Worm (Caenorhabditis elegans): ENCODE results near the gene T08H10.3.

T08H10.3 gene

DNA sequence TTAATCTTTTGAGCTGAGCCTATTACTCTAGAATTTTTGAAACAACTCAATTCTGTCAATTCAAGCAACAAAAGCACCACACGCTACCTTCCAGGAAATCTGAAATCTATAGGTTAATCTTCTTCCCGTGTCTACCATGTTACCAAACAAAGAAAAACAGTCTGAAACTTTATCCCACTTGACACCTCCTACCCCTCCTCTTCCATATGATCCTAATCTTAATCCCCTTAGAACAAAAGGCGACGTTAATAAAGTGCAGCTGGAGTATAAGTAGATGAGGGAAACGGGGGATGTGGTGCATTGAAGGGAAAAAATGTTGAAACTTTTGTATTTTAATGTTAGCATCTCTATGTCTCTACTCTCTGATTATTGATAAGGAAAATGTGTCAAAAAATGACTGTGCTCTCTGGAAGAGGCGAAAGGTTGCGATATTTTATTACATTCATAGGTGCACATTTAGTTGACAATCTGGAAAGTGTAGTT, 25.0 kb downstream of the T08H10.3 start:
- TF ChIP-seq fos-1 (tag; optimal IDR thresholded peaks at IDR 0.05), result peak; percentile 28
- TF ChIP-seq nhr-21 (tag; optimal IDR thresholded peaks at IDR 0.05), result no peak

DNA sequence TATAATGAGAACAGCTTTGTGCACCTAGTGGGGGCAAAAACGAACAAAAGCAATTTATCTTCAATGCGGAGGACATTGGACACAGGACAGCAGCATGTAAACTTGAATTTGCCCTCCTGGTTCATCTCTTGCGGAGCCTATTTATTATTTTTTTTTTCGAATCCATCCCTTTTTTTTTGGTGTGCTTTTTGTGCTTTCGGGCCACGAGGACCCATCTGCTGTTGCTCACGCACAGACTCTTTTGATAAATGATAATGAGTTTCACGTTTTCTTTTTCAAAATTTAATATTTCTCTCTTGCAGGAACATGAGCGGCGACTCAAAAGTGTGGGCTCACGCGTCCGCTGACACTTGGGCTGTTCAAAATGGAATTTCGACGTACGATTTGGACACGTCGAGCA, 26.0 kb downstream of the T08H10.3 start, which contains the start of gene unc-62:
TSS of gene unc-62 (plus strand) at position 301 of the 400 bp plus-strand sequence.
- TF ChIP-seq mab-5 (tag; optimal IDR thresholded peaks at IDR 0.05) (no peak), unc-62 (GFP tag; optimal IDR thresholded peaks at IDR 0.05) (no peak), sma-3 (GFP tag; optimal IDR thresholded peaks at IDR 0.05) (no peak), C34F6.9 (tag; optimal IDR thresholded peaks at IDR 0.05) (no peak), nhr-129 (tag; optimal IDR thresholded peaks at IDR 0.05) (no peak), unc-39 (tag; optimal IDR thresholded peaks at IDR 0.05) (no peak), sem-4 (tag; optimal IDR thresholded peaks at IDR 0.05) (no peak), snpc-4 (tag; optimal IDR thresholded peaks at IDR 0.05) (no peak), lin-39 (tag; optimal IDR thresholded peaks at IDR 0.05) (no peak), aly-2 (tag; optimal IDR thresholded peaks at IDR 0.05) (no peak), blmp-1 (tag; optimal IDR thresholded peaks at IDR 0.05; ENCODE audit: insufficient read depth) (no peak), zag-1 (tag; optimal IDR thresholded peaks at IDR 0.05) (no peak), fos-1 (tag; optimal IDR thresholded peaks at IDR 0.05) (no peak), dmd-4 (tag; optimal IDR thresholded peaks at IDR 0.05) (no peak), ztf-1 (GFP tag; conservative IDR thresholded peaks at IDR 0.05) (no peak), Y55F3AM.14 (GFP tag; optimal IDR thresholded peaks at IDR 0.05) (no peak), nhr-11 (tag; optimal IDR thresholded peaks at IDR 0.05) (no peak)

DNA sequence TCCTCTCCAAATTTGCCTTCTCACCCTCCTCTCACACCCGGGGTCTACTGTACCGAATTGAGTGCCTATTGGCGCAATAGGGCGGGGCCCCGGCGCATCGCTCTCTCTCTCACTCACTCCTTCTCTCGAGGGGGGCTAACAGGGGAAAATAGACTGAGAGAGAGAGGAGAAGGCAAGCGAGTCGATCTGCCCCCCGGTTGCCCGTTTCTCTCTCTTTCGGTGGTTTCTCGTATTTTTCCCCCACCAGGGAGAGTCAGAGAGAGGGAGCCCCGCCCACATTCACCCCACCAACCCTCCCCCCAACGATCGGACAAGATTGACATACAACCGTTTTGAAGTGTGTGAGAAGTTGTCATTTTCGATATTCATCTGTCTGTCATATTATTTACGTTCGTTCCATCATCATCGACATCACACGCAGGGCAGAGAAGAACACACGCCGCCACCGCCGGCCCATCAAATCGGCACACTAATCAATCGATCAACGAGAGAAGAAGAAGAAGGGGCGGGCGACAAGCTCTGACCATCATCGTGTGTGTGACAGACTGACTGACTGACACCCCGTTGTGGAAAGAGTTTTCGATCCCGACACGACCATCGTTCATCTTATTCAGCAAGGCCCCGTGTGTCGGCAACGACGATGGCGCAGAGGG, 28.1 kb downstream of the T08H10.3 start:
- TF ChIP-seq nhr-25 (tag; optimal IDR thresholded peaks at IDR 0.05) (peak; percentile 47), lin-13 (GFP tag; optimal IDR thresholded peaks at IDR 0.05) (peak; percentile 55), nhr-23 (tag; optimal IDR thresholded peaks at IDR 0.05) (peak; percentile 11), mbf-1 (tag; optimal IDR thresholded peaks at IDR 0.05) (no peak), R02D3.7 (tag; optimal IDR thresholded peaks at IDR 0.05) (no peak), nhr-6 (tag; optimal IDR thresholded peaks at IDR 0.05) (no peak), alr-1 (tag; optimal IDR thresholded peaks at IDR 0.05) (no peak), nhr-10 (tag; optimal IDR thresholded peaks at IDR 0.05) (no peak), nhr-129 (tag; optimal IDR thresholded peaks at IDR 0.05) (peak; percentile 37), sma-9 (GFP tag; optimal IDR thresholded peaks at IDR 0.05) (no peak), sma-9 (tag; optimal IDR thresholded peaks at IDR 0.05) (no peak), crh-2 (tag; optimal IDR thresholded peaks at IDR 0.05) (peak; percentile 18), Y55F3AM.14 (GFP tag; optimal IDR thresholded peaks at IDR 0.05) (peak; percentile 51), F13H6.1 (tag; optimal IDR thresholded peaks at IDR 0.05) (peak; percentile 20), egl-27 (tag; optimal IDR thresholded peaks at IDR 0.05) (no peak), nhr-12 (tag; optimal IDR thresholded peaks at IDR 0.05) (no peak), C34F6.9 (tag; optimal IDR thresholded peaks at IDR 0.05) (peak; percentile 34), lsy-2 (tag; optimal IDR thresholded peaks at IDR 0.05) (peak in 1 of 2 experiments; percentile 85), unc-55 (GFP tag; optimal IDR thresholded peaks at IDR 0.05) (peak; percentile 73), unc-62 (GFP tag; optimal IDR thresholded peaks at IDR 0.05) (peak; percentile 90), ceh-16 (tag; optimal IDR thresholded peaks at IDR 0.05) (peak; percentile 56), mdl-1 (tag; optimal IDR thresholded peaks at IDR 0.05) (no peak)

DNA sequence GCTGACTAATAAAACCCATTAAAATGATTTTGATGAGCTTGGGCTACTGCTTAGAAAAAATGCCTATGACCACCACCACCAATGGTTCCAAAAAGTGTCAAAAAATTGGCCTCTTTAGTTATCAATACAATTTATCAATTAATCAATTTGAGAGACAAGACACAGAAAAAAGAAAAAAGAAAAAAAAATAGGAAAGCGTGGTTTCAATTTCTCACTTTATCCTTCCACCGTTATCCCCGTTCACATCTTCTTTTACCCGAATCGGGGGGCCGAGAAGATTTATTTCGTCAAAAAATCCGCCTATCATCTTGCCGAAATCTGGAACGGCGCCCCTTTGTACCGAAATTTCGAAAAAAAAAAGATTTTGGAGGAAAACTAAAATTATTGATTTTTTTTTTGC, 29.5 kb downstream of the T08H10.3 start:
- TF ChIP-seq dmd-4 (tag; optimal IDR thresholded peaks at IDR 0.05), result no peak
- no peak for TF ChIP-seq skn-1 (tag; optimal IDR thresholded peaks at IDR 0.05)
- TF ChIP-seq nhr-6 (tag; optimal IDR thresholded peaks at IDR 0.05), result no peak
- TF ChIP-seq blmp-1 (tag; optimal IDR thresholded peaks at IDR 0.05; ENCODE audit: insufficient read depth), result no peak
- TF ChIP-seq fos-1 (tag; optimal IDR thresholded peaks at IDR 0.05), result no peak
- no peak for TF ChIP-seq nhr-12 (tag; optimal IDR thresholded peaks at IDR 0.05)
- no peak for TF ChIP-seq C34F6.9 (tag; optimal IDR thresholded peaks at IDR 0.05)
- TF ChIP-seq aly-2 (tag; optimal IDR thresholded peaks at IDR 0.05), result no peak
- TF ChIP-seq R02D3.7 (tag; optimal IDR thresholded peaks at IDR 0.05), result no peak
